Fruit fly (Drosophila melanogaster): ENCODE measurements around the gene CG18476.

CG18476 gene

DNA sequence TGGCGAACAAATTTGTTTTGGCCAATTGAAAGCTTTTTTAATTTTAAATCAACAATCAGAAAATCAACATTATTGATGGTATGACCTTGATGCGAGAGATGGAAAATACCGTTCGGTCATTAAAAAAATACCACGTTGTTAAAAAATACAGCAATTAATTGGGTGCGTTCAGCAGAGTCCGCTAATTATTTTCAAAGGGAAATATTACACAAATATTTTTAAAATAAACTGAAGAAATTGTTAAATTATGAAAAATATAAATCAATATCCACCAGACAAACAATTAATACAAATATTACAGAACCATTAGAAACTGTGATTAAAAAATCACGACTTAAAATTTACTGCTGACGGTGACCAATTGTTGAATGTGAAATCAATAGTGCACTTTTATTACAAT, at the start of gene CG18476 (continued):
- TF ChIP-seq Dip3 (GFP tag; optimal IDR thresholded peaks at IDR 0.05) (peak; percentile 58), fu2 (GFP tag; optimal IDR thresholded peaks at IDR 0.05) (peak; percentile 65), CG17568 (GFP tag; optimal IDR thresholded peaks at IDR 0.05) (no peak), CG1647 (GFP tag; optimal IDR thresholded peaks at IDR 0.05) (peak; percentile 37), NK7.1 (GFP tag; optimal IDR thresholded peaks at IDR 0.05) (peak; percentile 48), hb (GFP tag; IDR thresholded peaks at IDR 0.05; ENCODE audit: partially characterized antibody) (no peak), p53 (GFP tag; optimal IDR thresholded peaks at IDR 0.05) (no peak), D19A (tag; optimal IDR thresholded peaks at IDR 0.05) (peak; percentile 87), grn (GFP tag; optimal IDR thresholded peaks at IDR 0.05) (peak; percentile 66), CG6175 (GFP tag; IDR thresholded peaks at IDR 0.05) (peak; percentile 86), CG17359 (tag; optimal IDR thresholded peaks at IDR 0.05) (peak; percentile 92), ro (GFP tag; IDR thresholded peaks at IDR 0.05) (peak; percentile 52), Meics (GFP tag; optimal IDR thresholded peaks at IDR 0.05) (peak; percentile 90), CG17186 (GFP tag; optimal IDR thresholded peaks at IDR 0.05) (peak; percentile 48), kni (GFP tag; optimal IDR thresholded peaks at IDR 0.05) (peak; percentile 26), CG31224 (GFP tag; IDR thresholded peaks at IDR 0.05) (peak; percentile 86), CG12391 (tag; optimal IDR thresholded peaks at IDR 0.05) (peak; percentile 96), eve (GFP tag; optimal IDR thresholded peaks at IDR 0.05) (no peak), CG10431 (GFP tag; optimal IDR thresholded peaks at IDR 0.05) (no peak), Myb (GFP tag; optimal IDR thresholded peaks at IDR 0.05) (peak; percentile 26), dm (GFP tag; optimal IDR thresholded peaks at IDR 0.05) (peak; percentile 21), CG6765 (GFP tag; optimal IDR thresholded peaks at IDR 0.05) (peak; percentile 80), br (optimal IDR thresholded peaks at IDR 0.05) (no peak), fd102C (GFP tag; optimal IDR thresholded peaks at IDR 0.05) (peak; percentile 6), her (GFP tag; optimal IDR thresholded peaks at IDR 0.05) (no peak), psq (GFP tag; optimal IDR thresholded peaks at IDR 0.05) (peak; percentile 51), hth (optimal IDR thresholded peaks at IDR 0.05) (no peak), HmgD (GFP tag; optimal IDR thresholded peaks at IDR 0.05) (no peak), CG10267 (tag; optimal IDR thresholded peaks at IDR 0.05) (peak; percentile 87), bbx (GFP tag; IDR thresholded peaks at IDR 0.05; ENCODE audit: partially characterized antibody) (no peak), Rx (GFP tag; IDR thresholded peaks at IDR 0.05) (peak; percentile 91), Tbp (GFP tag; optimal IDR thresholded peaks at IDR 0.05) (no peak), tx (GFP tag; optimal IDR thresholded peaks at IDR 0.05) (no peak), CG8478 (optimal IDR thresholded peaks at IDR 0.05) (no peak), Med (GFP tag) (peak; percentile 94), CG10979 (tag; optimal IDR thresholded peaks at IDR 0.05) (peak; percentile 93), kay (GFP tag; optimal IDR thresholded peaks at IDR 0.05) (peak; percentile 84), Jarid2 (GFP tag; optimal IDR thresholded peaks at IDR 0.05) (peak; percentile 29), CG1529 (GFP tag; optimal IDR thresholded peaks at IDR 0.05) (peak; percentile 75), E2f2 (GFP tag; IDR thresholded peaks at IDR 0.05) (peak; percentile 74), HHEX (GFP tag; optimal IDR thresholded peaks at IDR 0.05) (peak; percentile 91), CG11695 (GFP tag; IDR thresholded peaks at IDR 0.05) (peak; percentile 94), CG11085 (GFP tag; IDR thresholded peaks at IDR 0.05) (peak; percentile 90), CG2202 (tag; optimal IDR thresholded peaks at IDR 0.05) (peak; percentile 64), gce (GFP tag; IDR thresholded peaks at IDR 0.05) (peak; percentile 85), Drgx (GFP tag; IDR thresholded peaks at IDR 0.05) (peak; percentile 95), chn (GFP tag; optimal IDR thresholded peaks at IDR 0.05) (peak; percentile 71), CG4617 (GFP tag; optimal IDR thresholded peaks at IDR 0.05; ENCODE audit: borderline replicate concordance) (peak; percentile 90), CG11504 (tag; optimal IDR thresholded peaks at IDR 0.05) (peak; percentile 95), unpg (GFP tag; optimal IDR thresholded peaks at IDR 0.05) (peak; percentile 96), Sry-δ (GFP tag; optimal IDR thresholded peaks at IDR 0.05) (peak; percentile 16), dmrt99B (tag; optimal IDR thresholded peaks at IDR 0.05) (peak; percentile 94), CG10274 (GFP tag; optimal IDR thresholded peaks at IDR 0.05) (peak; percentile 43)
